Worm (Caenorhabditis elegans) whole organism, L3 larva: ENCODE results near the gene T28B11.1.

Source experiments
- R02D3.7 ChIP-seq: fragments of 150-350 bp; optimal IDR thresholded peaks from 2 replicates; lab custom pipeline; 2014; ENCODE audit warnings: missing biosample characterization, missing genetic modification characterization
- ZK546.5 ChIP-seq: sonication (generic microtip); optimal IDR thresholded peaks from 2 replicates; lab custom pipeline; 2017; ENCODE audit warnings: missing biosample characterization, missing genetic modification characterization
- aly-2 ChIP-seq: fragments of 150-350 bp; optimal IDR thresholded peaks from 2 replicates; lab custom pipeline; 2014; ENCODE audit warnings: missing biosample characterization, missing genetic modification characterization
- ama-1 ChIP-seq: fragments of 150-350 bp; optimal IDR thresholded peaks from 2 replicates; lab custom pipeline; 2018
- ceh-28 ChIP-seq: fragments of 150-350 bp; optimal IDR thresholded peaks from 2 replicates; lab custom pipeline; 2014; ENCODE audit warnings: missing biosample characterization, missing genetic modification reagents, missing genetic modification characterization
- ceh-82 ChIP-seq: fragments of 150-350 bp; optimal IDR thresholded peaks from 2 replicates; lab custom pipeline; 2014; ENCODE audit warnings: missing biosample characterization, missing genetic modification characterization
- ceh-9 ChIP-seq: sonication (generic microtip); optimal IDR thresholded peaks from 2 replicates; lab custom pipeline; 2018; ENCODE audit warnings: missing biosample characterization, missing genetic modification characterization
- daf-12 ChIP-seq: fragments of 150-350 bp; optimal IDR thresholded peaks from 2 replicates; lab custom pipeline; 2014; ENCODE audit warnings: missing biosample characterization, missing genetic modification reagents, missing genetic modification characterization
- egl-27 ChIP-seq: sonication (generic microtip); optimal IDR thresholded peaks from 4 replicates; lab custom pipeline; 2017; ENCODE audit warnings: missing biosample characterization, missing genetic modification reagents, missing genetic modification characterization
- egl-5 ChIP-seq: fragments of 150-350 bp; optimal IDR thresholded peaks from 2 replicates; lab custom pipeline; 2017; ENCODE audit warnings: missing biosample characterization, missing genetic modification reagents, missing genetic modification characterization, inconsistent platforms
- elt-1 ChIP-seq: fragments of 150-350 bp; optimal IDR thresholded peaks from 2 replicates; lab custom pipeline; 2014; ENCODE audit warnings: missing biosample characterization, missing genetic modification characterization
- elt-2 ChIP-seq: sonication (generic microtip); optimal IDR thresholded peaks from 2 replicates; lab custom pipeline; 2016; ENCODE audit warnings: missing genetic modification reagents, mild to moderate bottlenecking, missing genetic modification characterization, missing compliant biosample characterization
- eor-1 ChIP-seq, 2 experiments: fragments of 150-350 bp; optimal IDR thresholded peaks; 2 replicates each; lab custom pipeline; 2014 to 2018; ENCODE audit warnings: missing biosample characterization in 2 of 2, missing genetic modification characterization in 2 of 2
- fkh-10 ChIP-seq: sonication (generic microtip); optimal IDR thresholded peaks from 2 replicates; lab custom pipeline; 2017; ENCODE audit warnings: missing biosample characterization, missing genetic modification reagents, missing genetic modification characterization
- fos-1 ChIP-seq: fragments of 150-350 bp; optimal IDR thresholded peaks from 2 replicates; lab custom pipeline; 2014; ENCODE audit warnings: missing biosample characterization, missing genetic modification characterization
- hmg-11 ChIP-seq: sonication (generic microtip); optimal IDR thresholded peaks from 2 replicates; lab custom pipeline; 2016; ENCODE audit warnings: missing genetic modification characterization, missing compliant biosample characterization
- jun-1 ChIP-seq: fragments of 150-350 bp; optimal IDR thresholded peaks from 2 replicates; lab custom pipeline; 2014; ENCODE audit warnings: missing biosample characterization, missing genetic modification reagents, missing genetic modification characterization
- lin-15B ChIP-seq: fragments of 150-350 bp; optimal IDR thresholded peaks from 2 replicates; lab custom pipeline; 2014; ENCODE audit warnings: missing biosample characterization, missing genetic modification characterization
- lin-39 ChIP-seq: fragments of 150-350 bp; optimal IDR thresholded peaks from 2 replicates; lab custom pipeline; 2018; ENCODE audit warnings: missing biosample characterization, missing genetic modification reagents, missing genetic modification characterization
- lsy-12 ChIP-seq: sonication (generic microtip); optimal IDR thresholded peaks from 2 replicates; lab custom pipeline; 2016; ENCODE audit warnings: mild to moderate bottlenecking, missing genetic modification characterization, missing compliant biosample characterization
- mdl-1 ChIP-seq: fragments of 150-350 bp; optimal IDR thresholded peaks from 2 replicates; lab custom pipeline; 2014; ENCODE audit warnings: missing biosample characterization, missing genetic modification characterization
- mml-1 ChIP-seq: fragments of 150-350 bp; sonication (generic microtip); optimal IDR thresholded peaks from 3 replicates; lab custom pipeline; 2014; ENCODE audit warnings: missing biosample characterization, missing genetic modification characterization
- nfya-1 ChIP-seq: sonication (generic microtip); optimal IDR thresholded peaks from 2 replicates; lab custom pipeline; 2017; ENCODE audit warnings: missing genetic modification characterization, mild to moderate bottlenecking, missing compliant biosample characterization, antibody characterized with exemption, moderate library complexity; ENCODE audit not compliant: insufficient read depth
- nhr-12 ChIP-seq: fragments of 150-350 bp; optimal IDR thresholded peaks from 2 replicates; lab custom pipeline; 2014; ENCODE audit warnings: missing biosample characterization, missing genetic modification characterization
- nhr-23 ChIP-seq: fragments of 150-350 bp; optimal IDR thresholded peaks from 2 replicates; lab custom pipeline; 2014; ENCODE audit warnings: missing biosample characterization, missing genetic modification reagents, missing genetic modification characterization
- nhr-25 ChIP-seq: sonication (generic microtip); optimal IDR thresholded peaks from 2 replicates; lab custom pipeline; 2017; ENCODE audit warnings: missing biosample characterization, missing genetic modification characterization
- nhr-28 ChIP-seq: fragments of 150-350 bp; optimal IDR thresholded peaks from 2 replicates; lab custom pipeline; 2014; ENCODE audit warnings: missing biosample characterization, missing genetic modification characterization
- nhr-43 ChIP-seq: sonication (generic microtip); optimal IDR thresholded peaks from 2 replicates; lab custom pipeline; 2016; ENCODE audit warnings: mild to moderate bottlenecking, missing genetic modification characterization, missing compliant biosample characterization; ENCODE audit not compliant: poor library complexity, severe bottlenecking
- nhr-76 ChIP-seq: fragments of 150-350 bp; sonication (generic microtip); optimal IDR thresholded peaks from 5 replicates; lab custom pipeline; 2014; ENCODE audit warnings: missing biosample characterization, missing genetic modification characterization
- nhr-77 ChIP-seq: fragments of 150-350 bp; optimal IDR thresholded peaks from 2 replicates; lab custom pipeline; 2014; ENCODE audit warnings: missing biosample characterization, missing genetic modification characterization
- pha-4 ChIP-seq: fragments of 150-350 bp; optimal IDR thresholded peaks from 2 replicates; lab custom pipeline; 2014; ENCODE audit warnings: missing biosample characterization, missing genetic modification reagents, missing genetic modification characterization
- pqm-1 ChIP-seq: fragments of 150-350 bp; optimal IDR thresholded peaks from 2 replicates; lab custom pipeline; 2017; ENCODE audit warnings: missing biosample characterization, missing genetic modification characterization, inconsistent platforms
- sea-2 ChIP-seq: fragments of 150-350 bp; sonication (generic microtip); optimal IDR thresholded peaks from 4 replicates; lab custom pipeline; 2014; ENCODE audit warnings: missing biosample characterization, missing genetic modification reagents, missing genetic modification characterization
- skn-1 ChIP-seq: fragments of 150-350 bp; optimal IDR thresholded peaks from 2 replicates; lab custom pipeline; 2014; ENCODE audit warnings: missing biosample characterization, missing genetic modification characterization
- snpc-4 ChIP-seq: fragments of 150-350 bp; optimal IDR thresholded peaks from 2 replicates; lab custom pipeline; 2014; ENCODE audit warnings: missing biosample characterization, missing genetic modification characterization
- tbx-2 ChIP-seq: sonication (generic microtip); optimal IDR thresholded peaks from 2 replicates; lab custom pipeline; 2016; ENCODE audit warnings: mild to moderate bottlenecking, missing genetic modification characterization, missing compliant biosample characterization
- unc-39 ChIP-seq: sonication (generic microtip); optimal IDR thresholded peaks from 4 replicates; lab custom pipeline; 2017; ENCODE audit warnings: missing biosample characterization, missing genetic modification characterization
- unc-62 ChIP-seq: fragments of 150-350 bp; sonication (generic microtip); optimal IDR thresholded peaks from 4 replicates; lab custom pipeline; 2014; ENCODE audit warnings: missing biosample characterization, missing genetic modification reagents, missing genetic modification characterization
- zag-1 ChIP-seq: fragments of 150-350 bp; optimal IDR thresholded peaks from 2 replicates; lab custom pipeline; 2014; ENCODE audit warnings: missing biosample characterization, missing genetic modification characterization
- ztf-4 ChIP-seq: fragments of 150-350 bp; optimal IDR thresholded peaks from 2 replicates; lab custom pipeline; 2014; ENCODE audit warnings: missing biosample characterization, missing genetic modification characterization

T28B11.1 gene

ce11 chrV:10731989-10732472, at the start of gene T28B11.1:
Gene T28B11.1, minus strand, starts transcription at chrV:10732422.
- TF ChIP-seq elt-1 (tag; lab: Kevin White, UChicago), result no peak
- peak; percentile 80 for TF ChIP-seq elt-2 (tag; lab: Kevin White, UChicago)

- TF ChIP-seq jun-1 (tag; lab: Kevin White, UChicago) (peak; percentile 80), ztf-4 (no peak), pqm-1 (tag; lab: Kevin White, UChicago) (peak; percentile 91), pha-4 (peak; percentile 46), nhr-28 (tag; lab: Kevin White, UChicago) (no peak), ceh-28 (tag; lab: Kevin White, UChicago) (peak; percentile 64), elt-2 (tag; lab: Kevin White, UChicago) (peak; percentile 94)
- TF ChIP-seq, all 47 proteins: peak for 5
Observed at ce11 chrV:10776528-10777055, 44.4 kb upstream of the T28B11.1 start, which contains the start of gene D1054.5. Gene D1054.5, minus strand, starts transcription at chrV:10776578.

ce11 chrV:10773216-10773615, 41.0 kb upstream of the T28B11.1 start:
- no peak for TF ChIP-seq elt-2 (tag; lab: Kevin White, UChicago)
- no peak for TF ChIP-seq snpc-4
- no peak for TF ChIP-seq mml-1 (tag; lab: Kevin White, UChicago)
- TF ChIP-seq zag-1 (tag; lab: Kevin White, UChicago), result no peak

ce11 chrV:10771390-10771789, 39.2 kb upstream of the T28B11.1 start, which contains the start of gene D1054.3:
Gene D1054.3, plus strand, starts transcription at chrV:10771451.
- TF ChIP-seq ZK546.5 (tag; lab: Kevin White, UChicago) (no peak), tbx-2 (tag; lab: Kevin White, UChicago) (no peak), unc-39 (tag; lab: Kevin White, UChicago) (no peak), aly-2 (tag; lab: Kevin White, UChicago) (no peak), ceh-28 (tag; lab: Kevin White, UChicago) (no peak)

ce11 chrV:10770026-10770425, 37.8 kb upstream of the T28B11.1 start, which contains the start of the genes D1054.1 and pas-2:
Gene D1054.1, minus strand, starts transcription at chrV:10770217.
Gene pas-2, plus strand, starts transcription at chrV:10770368.
- TF ChIP-seq ceh-9 (tag; lab: Kevin White, UChicago) (no peak), aly-2 (tag; lab: Kevin White, UChicago) (no peak), hmg-11 (no peak), ama-1 (lab: Kevin White, UChicago) (no peak), eor-1 (tag; optimal IDR thresholded peaks at IDR 0.05; lab: Kevin White, UChicago) (no peak), ztf-4 (no peak), lin-39 (peak; percentile 37), ceh-28 (tag; lab: Kevin White, UChicago) (no peak), lin-15B (tag; lab: Kevin White, UChicago) (peak; percentile 20), snpc-4 (peak; percentile 49), lsy-12 (tag; lab: Kevin White, UChicago) (no peak), pha-4 (peak; percentile 47), daf-12 (tag; lab: Kevin White, UChicago) (no peak), ZK546.5 (tag; lab: Kevin White, UChicago) (no peak), nhr-76 (tag; lab: Kevin White, UChicago) (no peak), mdl-1 (tag; lab: Kevin White, UChicago) (no peak), nhr-28 (tag; lab: Kevin White, UChicago) (no peak), skn-1 (tag; lab: Kevin White, UChicago) (peak; percentile 83), fkh-10 (no peak), ceh-82 (tag; lab: Kevin White, UChicago) (no peak), nfya-1 (tag; lab: Kevin White, UChicago) (no peak), unc-39 (tag; lab: Kevin White, UChicago) (no peak), R02D3.7 (tag; lab: Kevin White, UChicago) (no peak), nhr-12 (no peak), egl-27 (no peak), elt-2 (tag; lab: Kevin White, UChicago) (peak; percentile 19), sea-2 (no peak), tbx-2 (tag; lab: Kevin White, UChicago) (no peak), nhr-77 (tag; lab: Kevin White, UChicago) (no peak), zag-1 (tag; lab: Kevin White, UChicago) (no peak), pqm-1 (tag; lab: Kevin White, UChicago) (peak; percentile 1), nhr-25 (tag; lab: Kevin White, UChicago) (no peak), unc-62 (GFP tag; lab: Kevin White, UChicago) (no peak), fos-1 (tag; lab: Kevin White, UChicago) (no peak), egl-5 (tag; lab: Kevin White, UChicago) (peak; percentile 71), jun-1 (tag; lab: Kevin White, UChicago) (no peak), nhr-43 (tag; lab: Kevin White, UChicago) (no peak), nhr-23 (tag; lab: Kevin White, UChicago) (no peak)
